Fruit fly (Drosophila melanogaster) whole organism, embryonic: ENCODE data around the gene Paris.
A peak's percentile ranks its signal among the peaks of the same experiment; 100 is the strongest.

Source experiments
- Ada2b ChIP-seq: fragments of 200-800 bp; sonication (Bioruptor generic); IDR thresholded peaks from 2 replicates; pipeline ENCODE4 v1.3.6; 2022; ENCODE audit warnings: missing biosample characterization, missing genetic modification characterization
- Antp ChIP-seq: fragments of 200-800 bp; sonication (Bioruptor generic); optimal IDR thresholded peaks from 3 replicates; lab custom pipeline; 2016; ENCODE audit warnings: missing biosample characterization, missing genetic modification characterization
- Awh ChIP-seq: fragments of 200-800 bp; sonication (Bioruptor generic); IDR thresholded peaks from 2 replicates; pipeline ENCODE4, ENCODE4 v1.3.6; 2022; ENCODE audit warnings: missing biosample characterization, missing genetic modification characterization
- CG10366 ChIP-seq: fragments of 200-800 bp; sonication (Bioruptor generic); IDR thresholded peaks from 2 replicates; pipeline ENCODE4 v1.3.6; 2022; ENCODE audit warnings: missing biosample characterization, missing genetic modification characterization
- CG10565 ChIP-seq: fragments of 200-800 bp; sonication (Bioruptor generic); optimal IDR thresholded peaks from 3 replicates; lab custom pipeline; 2016; ENCODE audit warnings: missing biosample characterization, mild to moderate bottlenecking, missing genetic modification characterization
- CG10979 ChIP-seq: fragments of 200-800 bp; sonication (Bioruptor generic); optimal IDR thresholded peaks from 2 replicates; lab custom pipeline; 2018; ENCODE audit warnings: missing biosample characterization, mild to moderate bottlenecking, missing genetic modification characterization, moderate library complexity
- CG11696 ChIP-seq: fragments of 200-800 bp; sonication (Bioruptor generic); IDR thresholded peaks from 2 replicates; pipeline ENCODE4 v1.3.6; 2022; ENCODE audit warnings: missing biosample characterization, missing genetic modification characterization
- CG17328 ChIP-seq: fragments of 200-800 bp; sonication (Bioruptor generic); IDR thresholded peaks from 2 replicates; pipeline ENCODE4 v1.3.6; 2022; ENCODE audit warnings: missing biosample characterization, missing genetic modification characterization
- CG17359 ChIP-seq: fragments of 200-800 bp; sonication (Bioruptor generic); optimal IDR thresholded peaks from 3 replicates; lab custom pipeline; 2018; ENCODE audit warnings: missing biosample characterization, mild to moderate bottlenecking, missing genetic modification characterization, moderate library complexity
- CG17612 ChIP-seq: fragments of 200-800 bp; sonication (Bioruptor generic); IDR thresholded peaks from 2 replicates; pipeline ENCODE4 v1.3.6; 2022; ENCODE audit warnings: missing biosample characterization, missing genetic modification characterization
- CG17802 ChIP-seq: fragments of 200-800 bp; sonication (Bioruptor generic); optimal IDR thresholded peaks from 2 replicates; lab custom pipeline; 2018; ENCODE audit warnings: missing biosample characterization, mild to moderate bottlenecking, missing genetic modification characterization, moderate library complexity
- CG1832 ChIP-seq: fragments of 200-800 bp; sonication (Bioruptor generic); optimal IDR thresholded peaks from 2 replicates; lab custom pipeline; 2017; ENCODE audit warnings: missing biosample characterization, mild to moderate bottlenecking, missing genetic modification characterization, inconsistent platforms
- CG2120 ChIP-seq: fragments of 200-800 bp; sonication (Bioruptor generic); optimal IDR thresholded peaks from 3 replicates; lab custom pipeline; 2016; ENCODE audit warnings: missing biosample characterization, missing genetic modification characterization
- CG2875 ChIP-seq: fragments of 200-800 bp; sonication (Bioruptor generic); optimal IDR thresholded peaks from 2 replicates; lab custom pipeline; 2017; ENCODE audit warnings: missing biosample characterization, mild to moderate bottlenecking, missing genetic modification characterization, missing genetic modification reagents
- CG32772 ChIP-seq: fragments of 200-800 bp; sonication (Bioruptor generic); IDR thresholded peaks from 2 replicates; pipeline ENCODE4 v1.3.6; 2022; ENCODE audit warnings: missing biosample characterization, missing genetic modification characterization
- CG3726 ChIP-seq: fragments of 200-800 bp; sonication (Bioruptor generic); IDR thresholded peaks from 3 replicates; pipeline ENCODE4, ENCODE4 v1.3.6; 2022; ENCODE audit warnings: missing biosample characterization, missing genetic modification characterization
- CG3847 ChIP-seq: fragments of 200-800 bp; sonication (Bioruptor generic); IDR thresholded peaks from 2 replicates; pipeline ENCODE4 v1.3.6; 2022; ENCODE audit warnings: missing biosample characterization, missing genetic modification characterization
- CG3995 ChIP-seq: fragments of 200-800 bp; sonication (Bioruptor generic); optimal IDR thresholded peaks from 3 replicates; lab custom pipeline; 2016; ENCODE audit warnings: missing biosample characterization, missing genetic modification characterization
- CG6854 ChIP-seq: fragments of 200-800 bp; sonication (Bioruptor generic); optimal IDR thresholded peaks from 3 replicates; lab custom pipeline; 2017; ENCODE audit warnings: missing biosample characterization, mild to moderate bottlenecking, missing genetic modification characterization
- CG7987 ChIP-seq: fragments of 200-800 bp; sonication (Bioruptor generic); optimal IDR thresholded peaks from 2 replicates; lab custom pipeline; 2018; ENCODE audit warnings: missing biosample characterization, mild to moderate bottlenecking, missing genetic modification characterization, moderate library complexity
- CG8290 ChIP-seq, 3 experiments: fragments of 200-800 bp; sonication (Bioruptor generic); optimal IDR thresholded peaks; 2 replicates each; lab custom pipeline; 2016 to 2019; ENCODE audit warnings: missing biosample characterization in 3 of 3, missing genetic modification characterization in 3 of 3, mild to moderate bottlenecking in 2 of 3, moderate library complexity in 1 of 3
- CG9215 ChIP-seq: fragments of 200-800 bp; sonication (Bioruptor generic); IDR thresholded peaks from 2 replicates; pipeline ENCODE4 v1.3.6; 2022; ENCODE audit warnings: missing biosample characterization, missing genetic modification characterization
- CTCF ChIP-seq: fragments of 200-800 bp; sonication (Bioruptor generic); optimal IDR thresholded peaks from 2 replicates; lab custom pipeline; 2017; ENCODE audit warnings: missing biosample characterization, mild to moderate bottlenecking, missing genetic modification characterization, moderate library complexity
- D ChIP-seq, 2 experiments: fragments of 200-800 bp in 1 of 2; fragments of >200 bp in 1 of 2; sonication (Bioruptor generic) in 1 of 2; optimal IDR thresholded peaks; 2 replicates in 1 of 2; 3 replicates in 1 of 2; lab custom pipeline; 2017; ENCODE audit warnings: mild to moderate bottlenecking in 1 of 2, missing biosample characterization in 1 of 2, missing genetic modification characterization in 1 of 2, missing genetic modification reagents in 1 of 2
- D19A ChIP-seq: fragments of 200-800 bp; optimal IDR thresholded peaks from 3 replicates; lab custom pipeline; 2019; ENCODE audit warnings: missing biosample characterization, mild to moderate bottlenecking, missing genetic modification characterization, moderate library complexity
- D19B ChIP-seq: fragments of 200-800 bp; sonication (Bioruptor generic); optimal IDR thresholded peaks from 2 replicates; lab custom pipeline; 2017; ENCODE audit warnings: missing biosample characterization, mild to moderate bottlenecking, missing genetic modification characterization
- H15 ChIP-seq: fragments of 200-800 bp; sonication (Bioruptor generic); IDR thresholded peaks from 3 replicates; pipeline ENCODE4 v1.3.6; 2022; ENCODE audit warnings: missing biosample characterization, missing genetic modification characterization
- HLH3B ChIP-seq: fragments of 200-800 bp; sonication (Bioruptor generic); IDR thresholded peaks from 2 replicates; pipeline ENCODE4 v1.3.6; 2022; ENCODE audit warnings: missing biosample characterization, missing genetic modification characterization
- Nf-YA ChIP-seq: fragments of 200-800 bp; sonication (Bioruptor generic); IDR thresholded peaks from 2 replicates; pipeline ENCODE4 v1.3.6; 2022; ENCODE audit warnings: missing biosample characterization, missing genetic modification characterization
- Ptx1 ChIP-seq: fragments of 200-800 bp; sonication (Bioruptor generic); IDR thresholded peaks from 2 replicates; pipeline ENCODE4 v1.3.6; 2022; ENCODE audit warnings: missing biosample characterization, missing genetic modification characterization
- ac ChIP-seq: fragments of 200-800 bp; sonication (Bioruptor generic); optimal IDR thresholded peaks from 3 replicates; lab custom pipeline; 2017; ENCODE audit warnings: missing biosample characterization, mild to moderate bottlenecking, missing genetic modification characterization
- ash1 ChIP-seq: fragments of 200-800 bp; sonication (Bioruptor generic); optimal IDR thresholded peaks from 2 replicates; lab custom pipeline; 2018; ENCODE audit warnings: missing biosample characterization, mild to moderate bottlenecking, missing genetic modification characterization
- ato ChIP-seq: fragments of 200-800 bp; sonication (Bioruptor generic); IDR thresholded peaks from 2 replicates; pipeline ENCODE4 v1.3.6; 2022; ENCODE audit warnings: missing biosample characterization, missing genetic modification characterization; ENCODE audit not compliant: partially characterized antibody
- bigmax ChIP-seq: fragments of 200-800 bp; sonication (Bioruptor generic); optimal IDR thresholded peaks from 2 replicates; lab custom pipeline; 2018; ENCODE audit warnings: missing biosample characterization, mild to moderate bottlenecking, missing genetic modification characterization
- bsh ChIP-seq, 2 experiments: fragments of 200-800 bp; sonication (Bioruptor generic); optimal IDR thresholded peaks; 2 replicates each; lab custom pipeline; 2017 to 2018; ENCODE audit warnings: mild to moderate bottlenecking in 2 of 2, missing biosample characterization in 2 of 2, missing genetic modification characterization in 2 of 2, moderate library complexity in 1 of 2
- cad ChIP-seq: fragments of >200 bp; optimal IDR thresholded peaks from 2 replicates; lab custom pipeline; 2017; ENCODE audit warnings: missing biosample characterization, missing genetic modification characterization
- corto ChIP-seq: fragments of 200-800 bp; sonication (Bioruptor generic); optimal IDR thresholded peaks from 2 replicates; lab custom pipeline; 2016; ENCODE audit warnings: missing biosample characterization, mild to moderate bottlenecking, missing genetic modification characterization, moderate library complexity
- dm ChIP-seq: fragments of 200-800 bp; sonication (Bioruptor generic); optimal IDR thresholded peaks from 3 replicates; lab custom pipeline; 2016; ENCODE audit warnings: missing biosample characterization, missing genetic modification characterization
- en ChIP-seq: fragments of 200-800 bp; sonication (Bioruptor generic); optimal IDR thresholded peaks from 2 replicates; lab custom pipeline; 2016; ENCODE audit warnings: missing biosample characterization, missing genetic modification characterization
- fd3F ChIP-seq: fragments of 200-800 bp; sonication (Bioruptor generic); optimal IDR thresholded peaks from 2 replicates; lab custom pipeline; 2018; ENCODE audit warnings: missing biosample characterization, mild to moderate bottlenecking, missing genetic modification characterization, moderate library complexity
- gcm ChIP-seq: fragments of 200-800 bp; sonication (Bioruptor generic); optimal IDR thresholded peaks from 2 replicates; lab custom pipeline; 2019; ENCODE audit warnings: missing biosample characterization, mild to moderate bottlenecking, missing genetic modification characterization, moderate library complexity
- gcm2 ChIP-seq: fragments of 200-800 bp; sonication (Bioruptor generic); optimal IDR thresholded peaks from 2 replicates; lab custom pipeline; 2016; ENCODE audit warnings: missing biosample characterization, missing genetic modification characterization
- gem ChIP-seq: fragments of 200-800 bp; sonication (Bioruptor generic); optimal IDR thresholded peaks from 2 replicates; lab custom pipeline; 2019; ENCODE audit warnings: missing biosample characterization, mild to moderate bottlenecking, missing genetic modification characterization, moderate library complexity
- ham ChIP-seq: fragments of 200-800 bp; sonication (Bioruptor generic); IDR thresholded peaks from 2 replicates; pipeline ENCODE4 v1.3.6; 2022; ENCODE audit warnings: missing biosample characterization, missing genetic modification characterization
- kay ChIP-seq: fragments of 200-800 bp; sonication (Bioruptor generic); optimal IDR thresholded peaks from 2 replicates; lab custom pipeline; 2016; ENCODE audit warnings: missing biosample characterization, missing genetic modification characterization
- org-1 ChIP-seq: fragments of 200-800 bp; sonication (Bioruptor generic); optimal IDR thresholded peaks from 2 replicates; lab custom pipeline; 2017; ENCODE audit warnings: missing biosample characterization, missing genetic modification characterization
- prd ChIP-seq, 3 experiments: fragments of >200 bp in 2 of 3; fragments of 200-800 bp in 1 of 3; sonication (Bioruptor generic) in 1 of 3; optimal IDR thresholded peaks in 2 of 3; IDR thresholded peaks in 1 of 3; 2 replicates in 2 of 3; 3 replicates in 1 of 3; pipeline versions ENCODE4 v1.3.6 to Lab custom; 2017 to 2022; ENCODE audit warnings: missing biosample characterization in 1 of 3, missing genetic modification characterization in 1 of 3
- pum ChIP-seq: fragments of 200-800 bp; sonication (Bioruptor generic); optimal IDR thresholded peaks from 2 replicates; lab custom pipeline; 2016; ENCODE audit warnings: missing biosample characterization, missing genetic modification characterization
- tna ChIP-seq: fragments of 200-800 bp; sonication (Bioruptor generic); IDR thresholded peaks from 2 replicates; pipeline ENCODE4 v1.3.6; 2022; ENCODE audit warnings: missing biosample characterization, missing genetic modification characterization; ENCODE audit not compliant: partially characterized antibody
- trem ChIP-seq: fragments of 200-800 bp; optimal IDR thresholded peaks from 3 replicates; lab custom pipeline; 2019; ENCODE audit warnings: missing biosample characterization, mild to moderate bottlenecking, missing genetic modification characterization, moderate library complexity
- wdn ChIP-seq: fragments of 200-800 bp; sonication (Bioruptor generic); IDR thresholded peaks from 2 replicates; pipeline ENCODE4 v1.3.6; 2022; ENCODE audit warnings: missing biosample characterization, missing genetic modification characterization

Paris gene

dm6 chr2L:4422154-4422553 is 41.3 kb upstream of the Paris start (continued):
- 0 out of 2 replicates have a peak, but pooled peaks have one; percentile 35 for TF ChIP-seq CG17612 (GFP tag; lab: Robert Waterston, UW)
- TF ChIP-seq bigmax = no peak
- no peak for TF ChIP-seq fd3F (GFP tag; lab: Kevin White, UChicago)
- TF ChIP-seq Ptx1 (GFP tag; lab: Robert Waterston, UW) = peak; percentile 33; the same call in 1 of the 2 replicates
- no peak for TF ChIP-seq CG17359 (tag; lab: Kevin White, UChicago)
- TF ChIP-seq org-1 (GFP tag; lab: Kevin White, UChicago) = no peak
- TF ChIP-seq corto (GFP tag; lab: Kevin White, UChicago) = no peak
- no peak for TF ChIP-seq ash1 (GFP tag; lab: Kevin White, UChicago)
- no peak for TF ChIP-seq ham (GFP tag; lab: Robert Waterston, UW)
- TF ChIP-seq CG2120 (GFP tag; lab: Kevin White, UChicago) = peak; percentile 34
- no peak for TF ChIP-seq HLH3B (GFP tag; lab: Robert Waterston, UW)
- no peak for TF ChIP-seq CG3847
- TF ChIP-seq D19B (GFP tag; lab: Kevin White, UChicago) = peak; percentile 66
- TF ChIP-seq Nf-YA (GFP tag; lab: Robert Waterston, UW) = no peak
- TF ChIP-seq tna = no peak
- TF ChIP-seq prd (optimal IDR thresholded peaks at IDR 0.05; lab: Kevin White, UChicago) = no peak
- peak; percentile 28; the same call in 1 of the 3 replicates for TF ChIP-seq prd (GFP tag; IDR thresholded peaks at IDR 0.05; lab: Robert Waterston, UW)
- no peak for TF ChIP-seq CG7987 (GFP tag; lab: Kevin White, UChicago)
- no peak for TF ChIP-seq Antp (GFP tag; lab: Kevin White, UChicago)
- no peak for TF ChIP-seq CG3726 (GFP tag; lab: Robert Waterston, UW)
- no peak for TF ChIP-seq pum
- TF ChIP-seq CG17328 (GFP tag; lab: Robert Waterston, UW) = no peak
- TF ChIP-seq CG9215 (GFP tag; lab: Robert Waterston, UW) = no peak
- no peak for TF ChIP-seq CG2875 (GFP tag; lab: Kevin White, UChicago)
- TF ChIP-seq cad (GFP tag; lab: Kevin White, UChicago) = no peak
- TF ChIP-seq gem (tag; lab: Kevin White, UChicago) = peak; percentile 10
- no peak for TF ChIP-seq CG3995 (GFP tag; lab: Kevin White, UChicago)
- no peak for TF ChIP-seq CG10366
- TF ChIP-seq CG8290 (GFP tag; optimal IDR thresholded peaks at IDR 0.05; lab: Kevin White, UChicago) = no peak
- no peak for TF ChIP-seq CG8290 (tag; optimal IDR thresholded peaks at IDR 0.05; lab: Kevin White, UChicago)
- TF ChIP-seq kay (GFP tag; lab: Kevin White, UChicago) = no peak
- TF ChIP-seq CG1832 (GFP tag; lab: Kevin White, UChicago) = no peak
- TF ChIP-seq gcm (GFP tag; lab: Kevin White, UChicago) = no peak
- TF ChIP-seq wdn (GFP tag; lab: Robert Waterston, UW) = no peak
- no peak for TF ChIP-seq CG11696 (GFP tag; lab: Robert Waterston, UW)
- no peak for TF ChIP-seq trem
- no peak for TF ChIP-seq CG32772 (GFP tag; lab: Robert Waterston, UW)
- no peak for TF ChIP-seq en
- TF ChIP-seq bsh (GFP tag; optimal IDR thresholded peaks at IDR 0.05; lab: Kevin White, UChicago) = no peak
- TF ChIP-seq D (optimal IDR thresholded peaks at IDR 0.05; lab: Kevin White, UChicago) = no peak
- TF ChIP-seq D (GFP tag; optimal IDR thresholded peaks at IDR 0.05; lab: Kevin White, UChicago) = no peak
- TF ChIP-seq CG17802 = no peak
- no peak for TF ChIP-seq H15 (GFP tag; lab: Robert Waterston, UW)
- TF ChIP-seq CG6854 (GFP tag; lab: Kevin White, UChicago) = no peak
- peak; percentile 19; the same call in 1 of the 2 replicates for TF ChIP-seq Ada2b (GFP tag; lab: Robert Waterston, UW)
- TF ChIP-seq dm (GFP tag; lab: Kevin White, UChicago) = no peak
- TF ChIP-seq Awh (GFP tag; lab: Robert Waterston, UW) = no peak
- no peak for TF ChIP-seq D19A (tag; lab: Kevin White, UChicago)
- no peak for TF ChIP-seq ato
- TF ChIP-seq gcm2 (GFP tag; lab: Kevin White, UChicago) = no peak
- TF ChIP-seq CG10565 (GFP tag; lab: Kevin White, UChicago) = no peak
- TF ChIP-seq CG10979 (tag; lab: Kevin White, UChicago) = no peak
- TF ChIP-seq ac (GFP tag; lab: Kevin White, UChicago) = no peak
- no peak for TF ChIP-seq CTCF (GFP tag; lab: Kevin White, UChicago)
